Worm (Caenorhabditis elegans) whole organism, L4/young adult: ENCODE data around the gene cul-1.

Source experiments
- W03F9.2 ChIP-seq: fragments of 150-350 bp; optimal IDR thresholded peaks from 2 replicates; lab custom pipeline; 2014; ENCODE audit warnings: missing biosample characterization, missing genetic modification characterization
- dao-5 ChIP-seq: sonication (generic microtip); optimal IDR thresholded peaks from 2 replicates; lab custom pipeline; 2016; ENCODE audit warnings: missing genotype, missing genetic modification characterization, moderate library complexity, missing compliant biosample characterization
- him-1 ChIP-seq: sonication (generic microtip); optimal IDR thresholded peaks from 2 replicates; lab custom pipeline; 2016; ENCODE audit warnings: missing genotype, missing genetic modification reagents, missing genetic modification characterization, missing compliant biosample characterization

- TF ChIP-seq W03F9.2 (tag; lab: Kevin White, UChicago) (no peak), dao-5 (tag; lab: Kevin White, UChicago) (no peak), him-1 (no peak)
Observed at ce11 chrIII:10421680-10422079, 49.4 kb upstream of the cul-1 start.
